Fruit fly (Drosophila melanogaster): ENCODE results near the gene rdgA.

rdgA gene

dm6 chrX:8863554-8864498 is 43.0 kb upstream of the rdgA start (continued):
- peak; percentile 65 for TF ChIP-seq CG12155 (GFP tag; optimal IDR thresholded peaks at IDR 0.05)
- TF ChIP-seq CG32772 (GFP tag; IDR thresholded peaks at IDR 0.05), result peak; percentile 76
- TF ChIP-seq hb (GFP tag; IDR thresholded peaks at IDR 0.05; ENCODE audit: partially characterized antibody), result no peak
- no peak for TF ChIP-seq Doc3 (GFP tag; IDR thresholded peaks at IDR 0.05; ENCODE audit: partially characterized antibody)
- no peak for TF ChIP-seq CG3995 (GFP tag; optimal IDR thresholded peaks at IDR 0.05)
- TF ChIP-seq trh (GFP tag; optimal IDR thresholded peaks at IDR 0.05), result peak; percentile 40
- peak; percentile 61 for TF ChIP-seq CG14441 (GFP tag; IDR thresholded peaks at IDR 0.05)
- peak; percentile 20 to 54 for TF ChIP-seq dpn (GFP tag; optimal IDR thresholded peaks at IDR 0.05)
- peak; percentile 59 for TF ChIP-seq HmgZ (tag; optimal IDR thresholded peaks at IDR 0.05)
- TF ChIP-seq ken (GFP tag; IDR thresholded peaks at IDR 0.05), result peak; percentile 72
- TF ChIP-seq hkb (optimal IDR thresholded peaks at IDR 0.05), result no peak
- TF ChIP-seq hkb (GFP tag; IDR thresholded peaks at IDR 0.05), result peak; percentile 83
- TF ChIP-seq Aef1 (GFP tag; IDR thresholded peaks at IDR 0.05), result peak; percentile 64; the same call in 2 of the 3 replicates
- TF ChIP-seq CG6854 (GFP tag; optimal IDR thresholded peaks at IDR 0.05), result peak; percentile 77
- no peak for TF ChIP-seq CG4854 (GFP tag; optimal IDR thresholded peaks at IDR 0.05)
- TF ChIP-seq ara (GFP tag; IDR thresholded peaks at IDR 0.05), result peak; percentile 77
- peak; percentile 44; the same call in 1 of the 2 replicates for TF ChIP-seq CG43689 (GFP tag; IDR thresholded peaks at IDR 0.05)
- peak; percentile 60 for TF ChIP-seq Spps (tag; optimal IDR thresholded peaks at IDR 0.05)
- TF ChIP-seq dm (GFP tag; optimal IDR thresholded peaks at IDR 0.05), result no peak
- peak; percentile 26 for TF ChIP-seq CG8290 (GFP tag; optimal IDR thresholded peaks at IDR 0.05)
- TF ChIP-seq CG8290 (tag; optimal IDR thresholded peaks at IDR 0.05), result peak in 1 of 2 experiments; percentile 14
- no peak for TF ChIP-seq pb (GFP tag; optimal IDR thresholded peaks at IDR 0.05)
- peak; percentile 43; the same call in 1 of the 3 replicates for TF ChIP-seq CG11560 (tag; IDR thresholded peaks at IDR 0.05)
- peak; percentile 89 for TF ChIP-seq gem (tag; optimal IDR thresholded peaks at IDR 0.05)
- peak; percentile 7 for TF ChIP-seq cato (GFP tag; optimal IDR thresholded peaks at IDR 0.05; ENCODE audit: borderline replicate concordance)
- TF ChIP-seq repo (GFP tag; optimal IDR thresholded peaks at IDR 0.05), result no peak
- TF ChIP-seq Adf1 (GFP tag; IDR thresholded peaks at IDR 0.05), result peak; percentile 34; the same call in 1 of the 2 replicates
- TF ChIP-seq Deaf1 (tag; optimal IDR thresholded peaks at IDR 0.05), result peak; percentile 77
- no peak for TF ChIP-seq stwl (tag; optimal IDR thresholded peaks at IDR 0.05)
- no peak for TF ChIP-seq chm (GFP tag; IDR thresholded peaks at IDR 0.05)
- TF ChIP-seq HLH3B (GFP tag; IDR thresholded peaks at IDR 0.05), result peak; percentile 82
- peak; percentile 87 for TF ChIP-seq CG10979 (tag; optimal IDR thresholded peaks at IDR 0.05)
- TF ChIP-seq CG10431 (GFP tag; optimal IDR thresholded peaks at IDR 0.05), result peak; percentile 63
- TF ChIP-seq CG1529 (GFP tag; optimal IDR thresholded peaks at IDR 0.05), result peak; percentile 57
- TF ChIP-seq grn (GFP tag; optimal IDR thresholded peaks at IDR 0.05), result peak; percentile 68
- peak; percentile 70 for TF ChIP-seq gsb-n (tag; optimal IDR thresholded peaks at IDR 0.05)
- no peak for TF ChIP-seq Elba2 (GFP tag; optimal IDR thresholded peaks at IDR 0.05)
- TF ChIP-seq tna (GFP tag; IDR thresholded peaks at IDR 0.05; ENCODE audit: partially characterized antibody), result no peak
- peak; percentile 78 for TF ChIP-seq ranshi (GFP tag; IDR thresholded peaks at IDR 0.05)
- TF ChIP-seq tio (GFP tag; optimal IDR thresholded peaks at IDR 0.05), result peak; percentile 62
- TF ChIP-seq CG7357 (GFP tag; IDR thresholded peaks at IDR 0.05), result peak; percentile 63; the same call in 2 of the 3 replicates
- TF ChIP-seq kah (GFP tag; optimal IDR thresholded peaks at IDR 0.05), result peak; percentile 77
- TF ChIP-seq CG5245 (GFP tag; optimal IDR thresholded peaks at IDR 0.05), result peak; percentile 36
- peak; percentile 89 for TF ChIP-seq Drgx (GFP tag; IDR thresholded peaks at IDR 0.05)
- TF ChIP-seq CG18011 (GFP tag; optimal IDR thresholded peaks at IDR 0.05), result peak; percentile 44
- peak; percentile 35 for TF ChIP-seq ac (GFP tag; optimal IDR thresholded peaks at IDR 0.05)
- peak; percentile 62 for TF ChIP-seq CG2202 (tag; optimal IDR thresholded peaks at IDR 0.05)
- TF ChIP-seq CG3726 (GFP tag; IDR thresholded peaks at IDR 0.05), result peak; percentile 71; the same call in 2 of the 3 replicates
- peak; percentile 16 for TF ChIP-seq CG12942 (GFP tag; optimal IDR thresholded peaks at IDR 0.05)

All from whole organism, embryonic.